Fruit fly (Drosophila melanogaster) whole organism, embryonic: ENCODE data around the gene Gem2.

ENCODE experiments used
- Abd-B ChIP-seq: fragments of 200-800 bp; sonication (Bioruptor generic); optimal IDR thresholded peaks from 2 replicates; lab custom pipeline; 2018; ENCODE audit warnings: missing biosample characterization, mild to moderate bottlenecking, missing genetic modification characterization, moderate library complexity
- Asciz ChIP-seq: fragments of 200-800 bp; sonication (Bioruptor generic); optimal IDR thresholded peaks from 2 replicates; lab custom pipeline; 2017; ENCODE audit warnings: missing biosample characterization, mild to moderate bottlenecking, missing genetic modification characterization, missing genetic modification reagents
- B-H1 ChIP-seq: fragments of 200-800 bp; sonication (Bioruptor generic); IDR thresholded peaks from 3 replicates; pipeline ENCODE4 v1.3.6; 2022; ENCODE audit warnings: missing biosample characterization, missing genetic modification characterization
- Bgb ChIP-seq: fragments of 200-800 bp; sonication (Bioruptor generic); IDR thresholded peaks from 2 replicates; pipeline ENCODE4 v1.3.6; 2022; ENCODE audit warnings: missing biosample characterization, missing genetic modification characterization; ENCODE audit not compliant: partially characterized antibody
- Blimp-1 ChIP-seq: fragments of 200-800 bp; sonication (Bioruptor generic); optimal IDR thresholded peaks from 3 replicates; lab custom pipeline; 2018; ENCODE audit warnings: missing biosample characterization, missing genetic modification characterization, mild to moderate bottlenecking, moderate library complexity, missing genetic modification reagents
- CG10267 ChIP-seq: fragments of 200-800 bp; sonication (Bioruptor generic); optimal IDR thresholded peaks from 2 replicates; lab custom pipeline; 2018; ENCODE audit warnings: missing biosample characterization, mild to moderate bottlenecking, missing genetic modification characterization, moderate library complexity
- CG10321 ChIP-seq: fragments of 200-800 bp; sonication (Bioruptor generic); IDR thresholded peaks from 2 replicates; pipeline ENCODE4 v1.3.6; 2022; ENCODE audit warnings: missing biosample characterization, missing genetic modification characterization
- CG12104 ChIP-seq: fragments of 200-800 bp; sonication (Bioruptor generic); optimal IDR thresholded peaks from 3 replicates; lab custom pipeline; 2016; ENCODE audit warnings: missing biosample characterization, missing genetic modification characterization
- CG12942 ChIP-seq: fragments of 200-800 bp; sonication (Bioruptor generic); optimal IDR thresholded peaks from 3 replicates; lab custom pipeline; 2016; ENCODE audit warnings: missing biosample characterization, missing genetic modification characterization
- CG15601 ChIP-seq: fragments of 200-800 bp; sonication (Bioruptor generic); optimal IDR thresholded peaks from 3 replicates; lab custom pipeline; 2019; ENCODE audit warnings: missing biosample characterization, mild to moderate bottlenecking, missing genetic modification characterization, moderate library complexity
- CG1603 ChIP-seq: fragments of 200-800 bp; sonication (Bioruptor generic); optimal IDR thresholded peaks from 2 replicates; lab custom pipeline; 2019; ENCODE audit warnings: missing biosample characterization, mild to moderate bottlenecking, missing genetic modification characterization, moderate library complexity
- CG1647 ChIP-seq: fragments of 200-800 bp; sonication (Bioruptor generic); optimal IDR thresholded peaks from 3 replicates; lab custom pipeline; 2016; ENCODE audit warnings: missing biosample characterization, missing genetic modification characterization
- CG16815 ChIP-seq: fragments of 200-800 bp; sonication (Bioruptor generic); optimal IDR thresholded peaks from 3 replicates; lab custom pipeline; 2017; ENCODE audit warnings: missing biosample characterization, mild to moderate bottlenecking, missing genetic modification characterization
- CG17359 ChIP-seq: fragments of 200-800 bp; sonication (Bioruptor generic); optimal IDR thresholded peaks from 3 replicates; lab custom pipeline; 2018; ENCODE audit warnings: missing biosample characterization, mild to moderate bottlenecking, missing genetic modification characterization, moderate library complexity
- CG2202 ChIP-seq: fragments of 200-800 bp; sonication (Bioruptor generic); optimal IDR thresholded peaks from 2 replicates; lab custom pipeline; 2018; ENCODE audit warnings: missing biosample characterization, mild to moderate bottlenecking, missing genetic modification characterization
- CG2678 ChIP-seq: fragments of 200-800 bp; sonication (Bioruptor generic); optimal IDR thresholded peaks from 3 replicates; lab custom pipeline; 2019; ENCODE audit warnings: missing biosample characterization, mild to moderate bottlenecking, missing genetic modification characterization, moderate library complexity
- CG2889 ChIP-seq: fragments of 200-800 bp; sonication (Bioruptor generic); IDR thresholded peaks from 3 replicates; pipeline ENCODE4 v1.3.6; 2022; ENCODE audit warnings: missing biosample characterization, missing genetic modification characterization
- CG4360 ChIP-seq: fragments of 200-800 bp; sonication (Bioruptor generic); IDR thresholded peaks from 2 replicates; pipeline ENCODE4 v1.3.6; 2022; ENCODE audit warnings: missing biosample characterization, missing genetic modification characterization
- CG7556 ChIP-seq: fragments of 200-800 bp; sonication (Bioruptor generic); optimal IDR thresholded peaks from 2 replicates; lab custom pipeline; 2017; ENCODE audit warnings: missing biosample characterization, mild to moderate bottlenecking, missing genetic modification characterization
- CG8281 ChIP-seq: fragments of 200-800 bp; sonication (Bioruptor generic); optimal IDR thresholded peaks from 2 replicates; lab custom pipeline; 2018; ENCODE audit warnings: missing biosample characterization, mild to moderate bottlenecking, missing genetic modification characterization, moderate library complexity
- CG8765 ChIP-seq: fragments of 200-800 bp; sonication (Bioruptor generic); IDR thresholded peaks from 2 replicates; pipeline ENCODE4 v1.3.6; 2022; ENCODE audit warnings: missing biosample characterization, missing genetic modification characterization
- CG8924 ChIP-seq: fragments of 200-800 bp; optimal IDR thresholded peaks from 3 replicates; lab custom pipeline; 2019; ENCODE audit warnings: missing biosample characterization, mild to moderate bottlenecking, missing genetic modification characterization, moderate library complexity
- CG9876 ChIP-seq: fragments of 200-800 bp; sonication (Bioruptor generic); optimal IDR thresholded peaks from 2 replicates; lab custom pipeline; 2016; ENCODE audit warnings: missing biosample characterization, missing genetic modification characterization
- CkIIα-i1 ChIP-seq: fragments of 200-800 bp; sonication (Bioruptor generic); IDR thresholded peaks from 2 replicates; pipeline ENCODE4 v1.3.6; 2022; ENCODE audit warnings: missing biosample characterization, missing genetic modification characterization
- Dip3 ChIP-seq: fragments of 200-800 bp; sonication (Bioruptor generic); optimal IDR thresholded peaks from 3 replicates; lab custom pipeline; 2016; ENCODE audit warnings: missing biosample characterization, missing genetic modification characterization
- GATAe ChIP-seq: fragments of 200-800 bp; sonication (Bioruptor generic); conservative IDR thresholded peaks from 2 replicates; pipeline ENCODE4 v1.3.6; 2022; ENCODE audit warnings: missing biosample characterization, missing genetic modification characterization
- Hey ChIP-seq: fragments of 200-800 bp; sonication (Bioruptor generic); optimal IDR thresholded peaks from 3 replicates; lab custom pipeline; 2018; ENCODE audit warnings: missing biosample characterization, mild to moderate bottlenecking, missing genetic modification characterization
- Hr51 ChIP-seq, 2 experiments: fragments of 200-800 bp; sonication (Bioruptor generic); optimal IDR thresholded peaks; 2 replicates in 1 of 2; 3 replicates in 1 of 2; lab custom pipeline; 2016 to 2018; ENCODE audit warnings: missing biosample characterization in 2 of 2, missing genetic modification characterization in 2 of 2, mild to moderate bottlenecking in 1 of 2, moderate library complexity in 1 of 2
- Meics ChIP-seq: fragments of 200-800 bp; sonication (Bioruptor generic); optimal IDR thresholded peaks from 2 replicates; lab custom pipeline; 2017; ENCODE audit warnings: missing biosample characterization, mild to moderate bottlenecking, missing genetic modification characterization
- Scr ChIP-seq: fragments of 200-800 bp; sonication (Bioruptor generic); IDR thresholded peaks from 2 replicates; pipeline ENCODE4 v1.3.6; 2022; ENCODE audit warnings: missing biosample characterization, missing genetic modification characterization; ENCODE audit not compliant: partially characterized antibody
- Ssrp ChIP-seq: fragments of 200-800 bp; sonication (Bioruptor generic); optimal IDR thresholded peaks from 2 replicates; lab custom pipeline; 2018; ENCODE audit warnings: missing biosample characterization, mild to moderate bottlenecking, missing genetic modification characterization, moderate library complexity
- az2 ChIP-seq: fragments of 200-800 bp; sonication (Bioruptor generic); optimal IDR thresholded peaks from 3 replicates; lab custom pipeline; 2016; ENCODE audit warnings: missing biosample characterization, missing genetic modification characterization
- cas ChIP-seq: fragments of 200-800 bp; sonication (Bioruptor generic); IDR thresholded peaks from 2 replicates; pipeline ENCODE4 v1.3.6; 2022; ENCODE audit warnings: missing biosample characterization, missing genetic modification characterization
- dan ChIP-seq: fragments of 200-800 bp; sonication (Bioruptor generic); IDR thresholded peaks from 2 replicates; pipeline ENCODE4 v1.3.6; 2022; ENCODE audit warnings: missing biosample characterization, missing genetic modification characterization
- danr ChIP-seq: fragments of 200-800 bp; sonication (Bioruptor generic); IDR thresholded peaks from 2 replicates; pipeline ENCODE4 v1.3.6; 2022; ENCODE audit warnings: missing biosample characterization, missing genetic modification characterization
- dmrt11E ChIP-seq: fragments of 200-800 bp; sonication (Bioruptor generic); optimal IDR thresholded peaks from 3 replicates; lab custom pipeline; 2018; ENCODE audit warnings: missing biosample characterization, mild to moderate bottlenecking, missing genetic modification characterization, moderate library complexity
- dpn ChIP-seq, 2 experiments: fragments of 200-800 bp; sonication (Bioruptor generic); optimal IDR thresholded peaks; 3 replicates each; lab custom pipeline; 2016; ENCODE audit warnings: missing biosample characterization in 2 of 2, missing genetic modification characterization in 2 of 2
- grau ChIP-seq: fragments of 200-800 bp; optimal IDR thresholded peaks from 3 replicates; lab custom pipeline; 2019; ENCODE audit warnings: missing biosample characterization, mild to moderate bottlenecking, missing genetic modification characterization, moderate library complexity
- hbn ChIP-seq: fragments of 200-800 bp; sonication (Bioruptor generic); IDR thresholded peaks from 2 replicates; pipeline ENCODE4 v1.3.6; 2022; ENCODE audit warnings: missing biosample characterization, missing genetic modification characterization; ENCODE audit not compliant: partially characterized antibody
- ind ChIP-seq: fragments of 200-800 bp; sonication (Bioruptor generic); optimal IDR thresholded peaks from 3 replicates; lab custom pipeline; 2016; ENCODE audit warnings: missing biosample characterization, missing genetic modification characterization
- jigr1 ChIP-seq: fragments of 200-800 bp; sonication (Bioruptor generic); IDR thresholded peaks from 3 replicates; pipeline ENCODE4 v1.3.6; 2022; ENCODE audit warnings: missing biosample characterization, missing genetic modification characterization
- jing ChIP-seq: fragments of 200-800 bp; sonication (Bioruptor generic); optimal IDR thresholded peaks from 2 replicates; lab custom pipeline; 2018; ENCODE audit warnings: missing biosample characterization, mild to moderate bottlenecking, missing genetic modification characterization
- kah ChIP-seq: fragments of 200-800 bp; sonication (Bioruptor generic); optimal IDR thresholded peaks from 2 replicates; lab custom pipeline; 2018; ENCODE audit warnings: missing biosample characterization, mild to moderate bottlenecking, missing genetic modification characterization
- lilli ChIP-seq: fragments of 200-800 bp; sonication (Bioruptor generic); optimal IDR thresholded peaks from 3 replicates; lab custom pipeline; 2016; ENCODE audit warnings: missing biosample characterization, missing genetic modification characterization
- mirr ChIP-seq: fragments of 200-800 bp; sonication (Bioruptor generic); optimal IDR thresholded peaks from 3 replicates; lab custom pipeline; 2018; ENCODE audit warnings: missing biosample characterization, mild to moderate bottlenecking, missing genetic modification characterization
- pan ChIP-seq, 4 experiments: fragments of >200 bp in 3 of 4; fragments of 200-800 bp in 1 of 4; sonication (Bioruptor generic) in 1 of 4; optimal IDR thresholded peaks in 3 of 4; IDR thresholded peaks in 1 of 4; 2 replicates each; pipeline versions ENCODE4 v1.3.6 to Lab custom; 2017 to 2022; ENCODE audit warnings: missing biosample characterization in 2 of 4, missing genetic modification characterization in 2 of 4, mixed read lengths in 1 of 4
- sima ChIP-seq: fragments of 200-800 bp; sonication (Bioruptor generic); optimal IDR thresholded peaks from 2 replicates; lab custom pipeline; 2016; ENCODE audit warnings: missing biosample characterization, missing genetic modification characterization
- sr ChIP-seq: fragments of 200-800 bp; sonication (Bioruptor generic); IDR thresholded peaks from 3 replicates; pipeline ENCODE4 v1.3.6; 2022; ENCODE audit warnings: missing biosample characterization, missing genetic modification characterization
- trh ChIP-seq: fragments of 200-800 bp; sonication (Bioruptor generic); optimal IDR thresholded peaks from 2 replicates; lab custom pipeline; 2016; ENCODE audit warnings: missing biosample characterization, missing genetic modification characterization
- tup ChIP-seq: fragments of 200-800 bp; sonication (Bioruptor generic); optimal IDR thresholded peaks from 2 replicates; lab custom pipeline; 2016; ENCODE audit warnings: missing biosample characterization, mild to moderate bottlenecking, missing genetic modification characterization, moderate library complexity

The Gem2 gene

DNA sequence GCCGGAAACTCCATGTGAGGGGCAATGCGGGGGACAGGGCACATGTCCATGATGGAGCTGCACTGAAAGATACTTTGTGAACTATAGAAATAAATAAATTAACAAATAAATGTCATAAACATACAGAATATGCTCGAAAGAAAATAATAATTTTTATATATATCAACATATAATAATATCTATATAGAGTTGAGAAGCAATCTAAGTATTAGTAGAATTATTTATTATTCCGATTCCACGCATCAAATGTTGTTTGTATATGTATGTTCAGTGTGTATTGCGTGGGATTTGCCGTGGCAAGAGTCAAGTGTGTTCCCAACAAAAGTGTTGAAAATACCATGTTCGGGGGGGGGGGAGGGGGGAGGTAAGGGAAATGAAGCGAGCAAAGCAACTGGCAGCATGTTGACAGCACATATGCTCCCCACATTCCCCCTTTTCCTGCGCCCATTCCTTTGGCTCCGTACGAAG, 43.3 kb downstream of the Gem2 start (continued):
- TF ChIP-seq CG1603 (tag; lab: Kevin White, UChicago): no peak
- peak; percentile 28 for TF ChIP-seq CG2202
- TF ChIP-seq Meics (GFP tag; lab: Kevin White, UChicago): no peak
- peak; percentile 45 for TF ChIP-seq CG2678 (tag; lab: Kevin White, UChicago)
- no peak for TF ChIP-seq CG10321 (GFP tag; lab: Robert Waterston, UW)
- no peak for TF ChIP-seq CG1647
- peak; percentile 71; the same call in 1 of the 3 replicates for TF ChIP-seq sr
- peak; percentile 70 for TF ChIP-seq dmrt11E (tag; lab: Kevin White, UChicago)
- TF ChIP-seq CG8281 (tag; lab: Kevin White, UChicago): no peak
- TF ChIP-seq CG2889 (GFP tag; lab: Robert Waterston, UW): no peak
- no peak for TF ChIP-seq lilli
- no peak for TF ChIP-seq Abd-B (GFP tag; lab: Kevin White, UChicago)
- no peak for TF ChIP-seq CG4360
- no peak for TF ChIP-seq cas (GFP tag; lab: Robert Waterston, UW)
- no peak for TF ChIP-seq danr (GFP tag; lab: Robert Waterston, UW)
- no peak for TF ChIP-seq CG8765 (GFP tag; lab: Robert Waterston, UW)
- TF ChIP-seq CG16815 (GFP tag; lab: Kevin White, UChicago): no peak
- TF ChIP-seq CG12104 (GFP tag; lab: Kevin White, UChicago): no peak
- TF ChIP-seq CG7556: peak; percentile 24
- TF ChIP-seq az2 (GFP tag; lab: Kevin White, UChicago): peak; percentile 34
- TF ChIP-seq Asciz: peak; percentile 45
- TF ChIP-seq Hr51 (GFP tag; optimal IDR thresholded peaks at IDR 0.05; lab: Kevin White, UChicago): peak in 1 of 2 experiments; percentile 45
- no peak for TF ChIP-seq mirr
- TF ChIP-seq Hey (tag; lab: Kevin White, UChicago): no peak
- TF ChIP-seq CG12942: no peak
- TF ChIP-seq jigr1: no peak
- no peak for TF ChIP-seq ind (GFP tag; lab: Kevin White, UChicago)
- TF ChIP-seq Ssrp (tag; lab: Kevin White, UChicago): peak; percentile 25
- TF ChIP-seq Dip3 (GFP tag; lab: Kevin White, UChicago): no peak
- no peak for TF ChIP-seq Bgb (GFP tag; lab: Robert Waterston, UW)
- TF ChIP-seq tup (GFP tag; lab: Kevin White, UChicago): no peak
- TF ChIP-seq CG10267: no peak
- peak; percentile 42 for TF ChIP-seq grau (tag; lab: Kevin White, UChicago)
- TF ChIP-seq GATAe (GFP tag; lab: Robert Waterston, UW): no peak
- peak; percentile 32 for TF ChIP-seq CG8924
- TF ChIP-seq Blimp-1 (GFP tag; lab: Kevin White, UChicago): peak; percentile 52
- TF ChIP-seq Scr (GFP tag; lab: Robert Waterston, UW): no peak
- no peak for TF ChIP-seq hbn (GFP tag; lab: Robert Waterston, UW)
- no peak for TF ChIP-seq kah
- no peak for TF ChIP-seq trh (GFP tag; lab: Kevin White, UChicago)
- TF ChIP-seq jing (GFP tag; lab: Kevin White, UChicago): no peak
- TF ChIP-seq sima: no peak
- TF ChIP-seq CG17359 (tag; lab: Kevin White, UChicago): peak; percentile 13
- TF ChIP-seq pan (optimal IDR thresholded peaks at IDR 0.05; lab: Kevin White, UChicago): no peak
- TF ChIP-seq pan (GFP tag; optimal IDR thresholded peaks at IDR 0.05 in 1 of 2, IDR thresholded peaks at IDR 0.05 in 1 of 2): peak in 1 of 2 experiments; percentile 15
- TF ChIP-seq CG15601: peak; percentile 33
- TF ChIP-seq dpn (GFP tag; optimal IDR thresholded peaks at IDR 0.05; lab: Kevin White, UChicago): peak in 1 of 2 experiments; percentile 1
- TF ChIP-seq CG9876 (GFP tag; lab: Kevin White, UChicago): no peak
- TF ChIP-seq B-H1 (GFP tag; lab: Robert Waterston, UW): no peak
- TF ChIP-seq dan (GFP tag; lab: Robert Waterston, UW): no peak
- TF ChIP-seq CkIIα-i1: no peak
